Fruit fly (Drosophila melanogaster): Measurements from ENCODE around the gene CG10097.

CG10097 gene

DNA sequence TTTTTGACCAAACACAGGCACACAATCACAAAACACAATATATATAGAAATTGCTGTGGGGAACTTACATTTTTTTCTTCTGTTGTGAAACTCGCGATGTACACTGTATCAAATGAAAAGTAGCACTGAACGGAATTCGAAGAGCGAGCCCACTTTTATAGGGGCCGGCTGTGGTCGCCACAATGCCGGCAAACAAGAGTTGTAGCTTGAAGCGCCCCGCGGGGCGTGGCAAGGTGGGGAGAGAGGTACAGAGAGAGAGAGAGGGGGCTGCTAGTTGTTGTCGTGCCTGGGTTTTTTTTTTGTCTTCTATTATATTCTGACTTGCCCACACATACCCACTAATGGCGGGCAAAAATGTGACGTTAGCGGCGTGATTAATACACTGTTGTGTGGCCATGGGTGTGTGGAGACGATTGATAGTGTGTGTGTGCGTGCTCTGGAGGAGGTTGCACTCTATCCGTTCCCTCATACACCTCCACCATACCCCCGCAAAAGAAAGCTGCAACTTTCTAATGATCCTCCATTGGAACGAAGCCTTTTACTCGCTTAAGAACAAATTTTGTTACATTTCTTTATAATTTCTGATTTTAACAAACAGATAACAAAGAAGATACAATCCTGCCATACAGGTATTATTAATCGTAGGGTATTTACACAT is 26.5 kb downstream of the CG10097 start, which contains the start of gene GstD1 (continued):
- TF ChIP-seq CG10274 (GFP tag; optimal IDR thresholded peaks at IDR 0.05) (peak; percentile 86), bcd (GFP tag; optimal IDR thresholded peaks at IDR 0.05) (peak; percentile 51), sens (GFP tag) (peak; percentile 71), CG10462 (GFP tag; optimal IDR thresholded peaks at IDR 0.05) (no peak), CG9932 (GFP tag; IDR thresholded peaks at IDR 0.05) (peak; percentile 51), CG11723 (GFP tag; optimal IDR thresholded peaks at IDR 0.05) (no peak), ind (GFP tag; optimal IDR thresholded peaks at IDR 0.05) (peak; percentile 63), chinmo (GFP tag; IDR thresholded peaks at IDR 0.05; ENCODE audit: partially characterized antibody) (peak; percentile 90), lmd (GFP tag; IDR thresholded peaks at IDR 0.05) (peak; percentile 47), Dek (tag; optimal IDR thresholded peaks at IDR 0.05) (peak; percentile 33), exex (tag; optimal IDR thresholded peaks at IDR 0.05) (peak; percentile 18), E2f1 (GFP tag; IDR thresholded peaks at IDR 0.05) (peak; percentile 51), CG15269 (tag; optimal IDR thresholded peaks at IDR 0.05) (peak; percentile 9), CG13123 (GFP tag; optimal IDR thresholded peaks at IDR 0.05) (no peak), Side (GFP tag; optimal IDR thresholded peaks at IDR 0.05) (peak; percentile 2), Adf1 (GFP tag; IDR thresholded peaks at IDR 0.05) (peak; percentile 67; the same call in 1 of the 2 replicates), CG16815 (GFP tag; optimal IDR thresholded peaks at IDR 0.05) (no peak), sd (tag; optimal IDR thresholded peaks at IDR 0.05) (peak; percentile 96), crol (GFP tag; IDR thresholded peaks at IDR 0.05) (peak; percentile 100), rib (GFP tag; IDR thresholded peaks at IDR 0.05) (peak; percentile 87), CG9215 (GFP tag; IDR thresholded peaks at IDR 0.05) (0 out of 2 replicates have a peak, but pooled peaks have one; percentile 45), HmgZ (tag; optimal IDR thresholded peaks at IDR 0.05) (peak; percentile 56), CG32532 (GFP tag; IDR thresholded peaks at IDR 0.05) (peak; percentile 40; the same call in 1 of the 2 replicates), luna (GFP tag; optimal IDR thresholded peaks at IDR 0.05) (peak; percentile 26), CG10366 (GFP tag; IDR thresholded peaks at IDR 0.05) (peak; percentile 21; the same call in 1 of the 2 replicates), BEAF-32 (GFP tag; optimal IDR thresholded peaks at IDR 0.05) (no peak), Hey (tag; optimal IDR thresholded peaks at IDR 0.05) (peak; percentile 18), CG13287 (GFP tag; IDR thresholded peaks at IDR 0.05; ENCODE audit: partially characterized antibody) (peak; percentile 39; the same call in 1 of the 2 replicates), CG4282 (GFP tag; optimal IDR thresholded peaks at IDR 0.05) (peak; percentile 3), CG8388 (GFP tag; optimal IDR thresholded peaks at IDR 0.05) (no peak), da (GFP tag; optimal IDR thresholded peaks at IDR 0.05) (no peak), CG10654 (GFP tag; optimal IDR thresholded peaks at IDR 0.05) (peak; percentile 19), Drgx (GFP tag; IDR thresholded peaks at IDR 0.05) (peak; percentile 78), ewg (GFP tag; optimal IDR thresholded peaks at IDR 0.05) (peak; percentile 21), grau (tag; optimal IDR thresholded peaks at IDR 0.05) (peak; percentile 46), pb (GFP tag; optimal IDR thresholded peaks at IDR 0.05) (peak; percentile 35), z (GFP tag; IDR thresholded peaks at IDR 0.05) (no peak), CG11504 (tag; optimal IDR thresholded peaks at IDR 0.05) (peak; percentile 50), HLH4C (GFP tag; IDR thresholded peaks at IDR 0.05; ENCODE audit: partially characterized antibody) (peak; percentile 42; the same call in 1 of the 3 replicates), NC2β (GFP tag; optimal IDR thresholded peaks at IDR 0.05) (peak; percentile 38), Ets97D (GFP tag; optimal IDR thresholded peaks at IDR 0.05) (no peak), Med (GFP tag) (peak; percentile 84), CG34224 (GFP tag; IDR thresholded peaks at IDR 0.05; ENCODE audit: partially characterized antibody) (peak; percentile 54; the same call in 2 of the 3 replicates), CG7963 (GFP tag; IDR thresholded peaks at IDR 0.05; ENCODE audit: partially characterized antibody) (peak; percentile 45; the same call in 1 of the 3 replicates), repo (GFP tag; optimal IDR thresholded peaks at IDR 0.05) (peak; percentile 33), CG6765 (GFP tag; optimal IDR thresholded peaks at IDR 0.05) (peak; percentile 37), CG12769 (tag; optimal IDR thresholded peaks at IDR 0.05) (peak; percentile 55), CG7556 (GFP tag; optimal IDR thresholded peaks at IDR 0.05) (peak; percentile 53), knrl (GFP tag; IDR thresholded peaks at IDR 0.05; ENCODE audit: partially characterized antibody) (no peak; the same call in 2 of the 3 replicates)
